Fruit fly (Drosophila melanogaster) whole organism, wandering third instar larva: ENCODE results near the gene Asator.

ENCODE experiments used
- Dfd ChIP-seq: fragments of >200 bp; optimal IDR thresholded peaks from 2 replicates; lab custom pipeline; 2017; ENCODE audit warnings: missing biosample characterization, missing genetic modification characterization
- Hr78 ChIP-seq: fragments of >200 bp; optimal IDR thresholded peaks from 2 replicates; lab custom pipeline; 2017; ENCODE audit warnings: missing biosample characterization, missing genetic modification characterization
- Mio ChIP-seq: sonication (Bioruptor generic); optimal IDR thresholded peaks from 2 replicates; lab custom pipeline; 2016; ENCODE audit warnings: missing biosample characterization, missing genetic modification characterization
- OdsH ChIP-seq: fragments of 200-800 bp; sonication (Bioruptor generic); optimal IDR thresholded peaks from 2 replicates; lab custom pipeline; 2016; ENCODE audit warnings: missing biosample characterization, mild to moderate bottlenecking, missing genetic modification characterization
- fru ChIP-seq: fragments of 200-800 bp; sonication (Bioruptor generic); optimal IDR thresholded peaks from 3 replicates; lab custom pipeline; 2016; ENCODE audit warnings: missing biosample characterization, mild to moderate bottlenecking, missing genetic modification characterization
- psq ChIP-seq: fragments of 200-800 bp; sonication (Bioruptor generic); optimal IDR thresholded peaks from 3 replicates; lab custom pipeline; 2017; ENCODE audit warnings: missing biosample characterization, mild to moderate bottlenecking, missing genetic modification characterization, moderate library complexity

DNA sequence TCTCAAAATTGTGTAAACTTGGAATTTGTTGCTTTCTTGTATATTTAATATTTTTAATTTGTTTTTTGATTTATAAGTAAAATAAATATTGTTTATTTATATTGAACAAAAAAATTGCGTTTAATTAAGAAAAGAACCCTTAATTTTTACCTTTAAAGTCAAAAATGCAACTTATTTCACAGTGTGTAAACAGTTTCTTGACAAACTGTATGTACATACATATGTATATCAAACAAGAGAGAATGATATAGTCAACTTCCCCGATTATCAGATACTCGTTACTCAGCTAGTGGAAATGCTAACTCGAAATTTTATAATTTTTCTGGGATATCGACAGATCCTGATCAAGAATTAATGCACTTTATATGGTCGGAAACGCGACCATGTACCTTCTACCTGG is 67.8 kb downstream of the Asator start:
- TF ChIP-seq fru (GFP tag; lab: Kevin White, UChicago) (no peak), Hr78 (GFP tag; lab: Kevin White, UChicago) (no peak), OdsH (no peak), psq (GFP tag; lab: Kevin White, UChicago) (no peak), Dfd (GFP tag; lab: Kevin White, UChicago) (peak; percentile 52), Mio (GFP tag; lab: Kevin White, UChicago) (no peak)
